Fruit fly (Drosophila melanogaster) whole organism, wandering third instar larva: ENCODE data around the gene CG31380.
A peak's percentile ranks its signal among the peaks of the same experiment; 100 is the strongest.

Source experiments
- Abd-B ChIP-seq: fragments of >200 bp; optimal IDR thresholded peaks from 2 replicates; lab custom pipeline; 2017; ENCODE audit warnings: missing biosample characterization, missing genetic modification characterization
- CG32264 ChIP-seq: fragments of 200-800 bp; sonication (Bioruptor generic); optimal IDR thresholded peaks from 2 replicates; lab custom pipeline; 2016; ENCODE audit warnings: missing biosample characterization, missing genetic modification characterization
- CG9705 ChIP-seq: fragments of 200-800 bp; sonication (Bioruptor generic); optimal IDR thresholded peaks from 2 replicates; lab custom pipeline; 2018; ENCODE audit warnings: missing biosample characterization, mild to moderate bottlenecking, missing genetic modification characterization
- CrebA ChIP-seq: fragments of 200-800 bp; sonication (Bioruptor generic); optimal IDR thresholded peaks from 2 replicates; lab custom pipeline; 2016; ENCODE audit warnings: missing biosample characterization, mild to moderate bottlenecking, missing genetic modification characterization, borderline replicate concordance
- Dif ChIP-seq: fragments of 200-275, 200-300 bp; sonication (Bioruptor generic); optimal IDR thresholded peaks from 2 replicates; lab custom pipeline; 2018; ENCODE audit warnings: missing biosample characterization, missing genetic modification characterization; ENCODE audit not compliant: partially characterized antibody
- HLH106 ChIP-seq: fragments of 200-800 bp; optimal IDR thresholded peaks from 3 replicates; lab custom pipeline; 2019; ENCODE audit warnings: missing biosample characterization, mild to moderate bottlenecking, missing genetic modification characterization, moderate library complexity
- Hnf4 ChIP-seq: fragments of 200-800 bp; sonication (Bioruptor generic); optimal IDR thresholded peaks from 2 replicates; lab custom pipeline; 2016; ENCODE audit warnings: missing biosample characterization, mild to moderate bottlenecking, missing genetic modification characterization
- Hr78 ChIP-seq: fragments of >200 bp; optimal IDR thresholded peaks from 2 replicates; lab custom pipeline; 2017; ENCODE audit warnings: missing biosample characterization, missing genetic modification characterization
- Jra ChIP-seq: sonication (Bioruptor generic); optimal IDR thresholded peaks from 2 replicates; lab custom pipeline; 2016; ENCODE audit warnings: missing biosample characterization, missing genetic modification characterization
- Myc ChIP-seq: fragments of >200 bp; optimal IDR thresholded peaks from 2 replicates; lab custom pipeline; 2017
- N ChIP-seq: fragments of >200 bp; optimal IDR thresholded peaks from 2 replicates; lab custom pipeline; 2018; ENCODE audit warnings: missing biosample characterization, missing external identifiers, missing genetic modification characterization
- Rel ChIP-seq, 2 experiments: fragments of 200-800 bp; sonication (Bioruptor generic) in 1 of 2; optimal IDR thresholded peaks; 2 replicates in 1 of 2; 3 replicates in 1 of 2; lab custom pipeline; 2016 to 2019; ENCODE audit warnings: mild to moderate bottlenecking in 2 of 2, missing biosample characterization in 2 of 2, missing genetic modification characterization in 2 of 2, moderate library complexity in 1 of 2
- Sp1 ChIP-seq: fragments of 200-800 bp; sonication (Bioruptor generic); optimal IDR thresholded peaks from 3 replicates; lab custom pipeline; 2019; ENCODE audit warnings: missing biosample characterization, mild to moderate bottlenecking, missing genetic modification characterization, moderate library complexity
- Vsx2 ChIP-seq: fragments of 200-300, 225-300 bp; sonication (Bioruptor generic); optimal IDR thresholded peaks from 2 replicates; lab custom pipeline; 2018; ENCODE audit warnings: missing biosample characterization, missing genetic modification characterization; ENCODE audit not compliant: partially characterized antibody
- brk ChIP-seq: fragments of 200-800 bp; sonication (Bioruptor generic); optimal IDR thresholded peaks from 2 replicates; lab custom pipeline; 2016; ENCODE audit warnings: missing biosample characterization, mild to moderate bottlenecking, missing genetic modification characterization
- dl ChIP-seq, 2 experiments: fragments of 175-275, 200-275 bp in 1 of 2; fragments of 200-275 bp in 1 of 2; sonication (Bioruptor generic); optimal IDR thresholded peaks; lab custom pipeline; 2018; ENCODE audit warnings: mild to moderate bottlenecking in 2 of 2, missing biosample characterization in 2 of 2, missing genetic modification characterization in 2 of 2, moderate library complexity in 2 of 2; ENCODE audit not compliant: partially characterized antibody in 2 of 2, insufficient read depth in 1 of 2
- dmrt93B ChIP-seq: fragments of 200-800 bp; sonication (Bioruptor generic); optimal IDR thresholded peaks from 2 replicates; lab custom pipeline; 2018; ENCODE audit warnings: missing biosample characterization, mild to moderate bottlenecking, missing genetic modification characterization
- h ChIP-seq: fragments of 200-800 bp; sonication (Bioruptor generic); optimal IDR thresholded peaks from 3 replicates; lab custom pipeline; 2016; ENCODE audit warnings: missing biosample characterization, mild to moderate bottlenecking, missing genetic modification characterization
- jim ChIP-seq: fragments of 175-275, 200-325 bp; sonication (Bioruptor generic); optimal IDR thresholded peaks from 2 replicates; lab custom pipeline; 2016; ENCODE audit warnings: missing biosample characterization, mild to moderate bottlenecking, missing genetic modification characterization
- psq ChIP-seq: fragments of 200-800 bp; sonication (Bioruptor generic); optimal IDR thresholded peaks from 3 replicates; lab custom pipeline; 2017; ENCODE audit warnings: missing biosample characterization, mild to moderate bottlenecking, missing genetic modification characterization, moderate library complexity
- rgr ChIP-seq: fragments of 200-800 bp; sonication (Bioruptor generic); optimal IDR thresholded peaks from 3 replicates; lab custom pipeline; 2016; ENCODE audit warnings: missing biosample characterization, mild to moderate bottlenecking, missing genetic modification characterization
- sage ChIP-seq: fragments of 200-800 bp; sonication (Bioruptor generic); optimal IDR thresholded peaks from 2 replicates; lab custom pipeline; 2016; ENCODE audit warnings: missing biosample characterization, mild to moderate bottlenecking, missing genetic modification characterization
- tai ChIP-seq: sonication (Bioruptor generic); optimal IDR thresholded peaks from 2 replicates; lab custom pipeline; 2016; ENCODE audit warnings: missing biosample characterization, missing genetic modification characterization
- usp ChIP-seq: fragments of >200 bp; optimal IDR thresholded peaks from 2 replicates; lab custom pipeline; 2017; ENCODE audit warnings: missing biosample characterization, missing genetic modification characterization

Gene CG31380

dm6 chr3R:25759430-25759829 is 29.8 kb downstream of the CG31380 start:
- TF ChIP-seq CG9705 (GFP tag; lab: Kevin White, UChicago) (no peak), Sp1 (GFP tag; lab: Kevin White, UChicago) (peak; percentile 56)
- TF ChIP-seq, all 38 proteins: peak for 1

- TF ChIP-seq Jra (GFP tag; lab: Kevin White, UChicago): no peak
- peak; percentile 2 for TF ChIP-seq brk
- TF ChIP-seq N (GFP tag; lab: Kevin White, UChicago): no peak
- TF ChIP-seq usp (GFP tag; lab: Kevin White, UChicago): no peak
- no peak for TF ChIP-seq Hr78 (GFP tag; lab: Kevin White, UChicago)
These were observed 33.3 kb downstream of the CG31380 start for dm6 chr3R:25755864-25756507.

- TF ChIP-seq Jra (GFP tag; lab: Kevin White, UChicago): no peak
- TF ChIP-seq HLH106 (tag; lab: Kevin White, UChicago): peak; percentile 43
These were observed 34.3 kb downstream of the CG31380 start for dm6 chr3R:25754844-25755429.

dm6 chr3R:25753798-25754197 is 35.5 kb downstream of the CG31380 start:
- TF ChIP-seq Myc (peak; percentile 31), h (GFP tag; lab: Kevin White, UChicago) (no peak), N (GFP tag; lab: Kevin White, UChicago) (peak; percentile 14)

dm6 chr3R:25740348-25740751 is 48.9 kb downstream of the CG31380 start, which contains the start of gene LpR2:
TSS of gene LpR2 (minus strand) at chr3R:25740465.
- TF ChIP-seq Jra (GFP tag; lab: Kevin White, UChicago) (peak; percentile 20), CrebA (peak; percentile 51), Hnf4 (GFP tag; lab: Kevin White, UChicago) (peak; percentile 12), Abd-B (GFP tag; lab: Kevin White, UChicago) (no peak), Vsx2 (peak; percentile 5), dl (GFP tag; optimal IDR thresholded peaks at IDR 0.05; lab: Kevin White, UChicago; ENCODE audit: insufficient read depth in 1 of 2, partially characterized antibody in 2 of 2) (peak; percentile 27 to 83), N (GFP tag; lab: Kevin White, UChicago) (no peak), Rel (GFP tag; optimal IDR thresholded peaks at IDR 0.05; lab: Kevin White, UChicago) (no peak), Rel (tag; optimal IDR thresholded peaks at IDR 0.05; lab: Kevin White, UChicago) (peak; percentile 99), psq (peak; percentile 46), rgr (GFP tag; lab: Kevin White, UChicago) (peak; percentile 12), Dif (GFP tag; lab: Kevin White, UChicago) (peak; percentile 73), jim (GFP tag; lab: Kevin White, UChicago) (no peak), tai (GFP tag; lab: Kevin White, UChicago) (no peak), CG32264 (GFP tag; lab: Kevin White, UChicago) (peak; percentile 9), sage (GFP tag; lab: Kevin White, UChicago) (no peak), h (GFP tag; lab: Kevin White, UChicago) (peak; percentile 95)

dm6 chr3R:25739727-25740126 is 49.5 kb downstream of the CG31380 start:
- TF ChIP-seq dmrt93B (GFP tag; lab: Kevin White, UChicago) (no peak), psq (peak; percentile 78)
